Fruit fly (Drosophila melanogaster) ovary, adult (tissue): ENCODE data around the gene lark.
A peak's percentile ranks its signal among the peaks of the same experiment; 100 is the strongest.

Source experiments
- CG17801 ChIP-seq: fragments of 200-800 bp; optimal IDR thresholded peaks from 2 replicates; lab custom pipeline; 2019; ENCODE audit warnings: missing biosample characterization, mild to moderate bottlenecking, missing genetic modification characterization, moderate library complexity; ENCODE audit not compliant: partially characterized antibody

Gene lark

dm6 chr3L:7339216-7339742 is at the start of gene lark, which contains the start of gene eco:
Gene lark, plus strand, starts transcription at chr3L:7339266.
Gene eco, minus strand, starts transcription at chr3L:7339340.
- TF ChIP-seq CG17801 (GFP tag; lab: Kevin White, UChicago): peak; percentile 32

- TF ChIP-seq CG17801 (GFP tag; lab: Kevin White, UChicago): no peak
Measured at dm6 chr3L:7300660-7301059, 38.4 kb upstream of the lark start.

- TF ChIP-seq CG17801 (GFP tag; lab: Kevin White, UChicago): no peak
Measured at dm6 chr3L:7312754-7313153, 26.3 kb upstream of the lark start, which contains the start of gene unc-13-4A. Gene unc-13-4A, minus strand, starts transcription at chr3L:7312896.

- no peak for TF ChIP-seq CG17801 (GFP tag; lab: Kevin White, UChicago)
Measured at dm6 chr3L:7313559-7314132, 25.4 kb upstream of the lark start.

dm6 chr3L:7314133-7314532 is 24.9 kb upstream of the lark start:
- TF ChIP-seq CG17801 (GFP tag; lab: Kevin White, UChicago): no peak

- TF ChIP-seq CG17801 (GFP tag; lab: Kevin White, UChicago): no peak
Measured at dm6 chr3L:7319768-7320167, 19.3 kb upstream of the lark start, which contains the start of gene CG8607. Gene CG8607, plus strand, starts transcription at chr3L:7320068.

dm6 chr3L:7323348-7323747 is 15.7 kb upstream of the lark start, which contains the start of the genes RhoGEF4 and Rint1:
Gene RhoGEF4, minus strand, starts transcription at chr3L:7323411.
Gene Rint1, plus strand, starts transcription at chr3L:7323619.
- TF ChIP-seq CG17801 (GFP tag; lab: Kevin White, UChicago): peak; percentile 63

dm6 chr3L:7326676-7327075 is 12.4 kb upstream of the lark start:
- TF ChIP-seq CG17801 (GFP tag; lab: Kevin White, UChicago): no peak

- TF ChIP-seq CG17801 (GFP tag; lab: Kevin White, UChicago): peak; percentile 95
Measured at dm6 chr3L:7328567-7329253, 10.4 kb upstream of the lark start, which contains the start of the genes mrva, CG42307 and mus312. Gene mrva, minus strand, starts transcription at chr3L:7328842. Gene CG42307, plus strand, starts transcription at chr3L:7329132. Gene mus312, plus strand, starts transcription at chr3L:7329132.

dm6 chr3L:7334990-7335389 is 4.1 kb upstream of the lark start, which contains the start of the genes wrm1 and wrm2:
Gene wrm1, minus strand, starts transcription at chr3L:7335226.
Gene wrm2, minus strand, starts transcription at chr3L:7335226.
- TF ChIP-seq CG17801 (GFP tag; lab: Kevin White, UChicago): no peak

dm6 chr3L:7338786-7339185 is 280 bp upstream of the lark start:
- no peak for TF ChIP-seq CG17801 (GFP tag; lab: Kevin White, UChicago)

dm6 chr3L:7344001-7344400 is 4.9 kb downstream of the lark start:
- TF ChIP-seq CG17801 (GFP tag; lab: Kevin White, UChicago): no peak

dm6 chr3L:7344965-7345427 is 5.9 kb downstream of the lark start, which contains the start of gene Cln7:
Gene Cln7, minus strand, starts transcription at chr3L:7345183.
- TF ChIP-seq CG17801 (GFP tag; lab: Kevin White, UChicago): peak; percentile 90

dm6 chr3L:7346951-7347350 is 7.9 kb downstream of the lark start, which contains the start of gene CG14834:
Gene CG14834, minus strand, starts transcription at chr3L:7347123.
- TF ChIP-seq CG17801 (GFP tag; lab: Kevin White, UChicago): no peak

- TF ChIP-seq CG17801 (GFP tag; lab: Kevin White, UChicago): peak; percentile 45
Measured at dm6 chr3L:7347984-7348631, 9.0 kb downstream of the lark start, which contains the start of the genes Srp19 and qm. Gene Srp19, minus strand, starts transcription at chr3L:7348034. Gene qm, plus strand, starts transcription at chr3L:7348313.
